Fruit fly (Drosophila melanogaster) S2 (cell line): ENCODE data around the gene snz.

Experiments
- CG8478 ChIP-seq: fragments of >200 bp; optimal IDR thresholded peaks from 2 replicates; lab custom pipeline; 2018
- CTCF ChIP-seq, 2 experiments: fragments of >200 bp; optimal IDR thresholded peaks; 2 replicates each; lab custom pipeline; 2018

dm6 chrX:7938482-7938804, 26.6 kb downstream of the snz start:
- TF ChIP-seq CTCF (optimal IDR thresholded peaks at IDR 0.05; lab: Kevin White, UChicago) (no peak), CG8478 (lab: Kevin White, UChicago) (no peak)
